Fruit fly (Drosophila melanogaster) whole organism, embryonic: ENCODE data around the gene Rbp1-like.

ENCODE experiments used
- Bdp1 ChIP-seq: fragments of 200-800 bp; sonication (Bioruptor generic); optimal IDR thresholded peaks from 3 replicates; lab custom pipeline; 2016; ENCODE audit warnings: missing biosample characterization, missing genetic modification characterization
- CG11456 ChIP-seq: fragments of 200-800 bp; sonication (Bioruptor generic); IDR thresholded peaks from 3 replicates; pipeline ENCODE4 v1.3.6; 2022; ENCODE audit warnings: missing biosample characterization, missing genetic modification characterization
- CG12769 ChIP-seq: fragments of 200-800 bp; sonication (Bioruptor generic); optimal IDR thresholded peaks from 2 replicates; lab custom pipeline; 2019; ENCODE audit warnings: missing biosample characterization, mild to moderate bottlenecking, missing genetic modification characterization, moderate library complexity
- CG14050 ChIP-seq: fragments of 200-800 bp; sonication (Bioruptor generic); IDR thresholded peaks from 3 replicates; pipeline ENCODE4 v1.3.6; 2022; ENCODE audit warnings: missing biosample characterization, missing genetic modification characterization
- CG14860 ChIP-seq: fragments of 200-800 bp; sonication (Bioruptor generic); IDR thresholded peaks from 3 replicates; pipeline ENCODE4 v1.3.6; 2022; ENCODE audit warnings: missing biosample characterization, missing genetic modification characterization; ENCODE audit not compliant: partially characterized antibody
- CG1603 ChIP-seq: fragments of 200-800 bp; sonication (Bioruptor generic); optimal IDR thresholded peaks from 2 replicates; lab custom pipeline; 2019; ENCODE audit warnings: missing biosample characterization, mild to moderate bottlenecking, missing genetic modification characterization, moderate library complexity
- CG3065 ChIP-seq: fragments of 200-800 bp; sonication (Bioruptor generic); optimal IDR thresholded peaks from 2 replicates; lab custom pipeline; 2016; ENCODE audit warnings: missing biosample characterization, missing genetic modification characterization
- CG31441 ChIP-seq: fragments of 200-800 bp; sonication (Bioruptor generic); IDR thresholded peaks from 2 replicates; pipeline ENCODE4 v1.3.6; 2022; ENCODE audit warnings: missing biosample characterization, missing genetic modification characterization
- CG3847 ChIP-seq: fragments of 200-800 bp; sonication (Bioruptor generic); IDR thresholded peaks from 2 replicates; pipeline ENCODE4 v1.3.6; 2022; ENCODE audit warnings: missing biosample characterization, missing genetic modification characterization
- CG4854 ChIP-seq: fragments of 200-800 bp; sonication (Bioruptor generic); optimal IDR thresholded peaks from 2 replicates; lab custom pipeline; 2016; ENCODE audit warnings: missing biosample characterization, missing genetic modification characterization, inconsistent platforms
- CG9215 ChIP-seq: fragments of 200-800 bp; sonication (Bioruptor generic); IDR thresholded peaks from 2 replicates; pipeline ENCODE4 v1.3.6; 2022; ENCODE audit warnings: missing biosample characterization, missing genetic modification characterization
- CG9437 ChIP-seq: fragments of 200-800 bp; sonication (Bioruptor generic); optimal IDR thresholded peaks from 2 replicates; lab custom pipeline; 2018; ENCODE audit warnings: missing biosample characterization, mild to moderate bottlenecking, missing genetic modification characterization
- Dad ChIP-seq: fragments of 200-800 bp; sonication (Bioruptor generic); optimal IDR thresholded peaks from 3 replicates; lab custom pipeline; 2016; ENCODE audit warnings: missing biosample characterization, missing genetic modification characterization
- Doc2 ChIP-seq: fragments of 200-800 bp; sonication (Bioruptor generic); IDR thresholded peaks from 2 replicates; pipeline ENCODE4 v1.3.6; 2022; ENCODE audit warnings: missing biosample characterization, missing genetic modification characterization
- Fer2 ChIP-seq: fragments of 200-800 bp; sonication (Bioruptor generic); optimal IDR thresholded peaks from 2 replicates; lab custom pipeline; 2018; ENCODE audit warnings: missing biosample characterization, mild to moderate bottlenecking, missing genetic modification characterization, moderate library complexity
- HLH54F ChIP-seq: fragments of 200-800 bp; sonication (Bioruptor generic); optimal IDR thresholded peaks from 3 replicates; lab custom pipeline; 2016; ENCODE audit warnings: missing biosample characterization, missing genetic modification characterization
- HLHmδ ChIP-seq: fragments of 200-800 bp; sonication (Bioruptor generic); optimal IDR thresholded peaks from 2 replicates; lab custom pipeline; 2018; ENCODE audit warnings: missing biosample characterization, mild to moderate bottlenecking, missing genetic modification characterization, moderate library complexity
- Hmx ChIP-seq: fragments of 200-800 bp; sonication (Bioruptor generic); optimal IDR thresholded peaks from 2 replicates; lab custom pipeline; 2016; ENCODE audit warnings: missing biosample characterization, missing genetic modification characterization
- Meics ChIP-seq: fragments of 200-800 bp; sonication (Bioruptor generic); optimal IDR thresholded peaks from 2 replicates; lab custom pipeline; 2017; ENCODE audit warnings: missing biosample characterization, mild to moderate bottlenecking, missing genetic modification characterization
- Optix ChIP-seq: fragments of 200-800 bp; sonication (Bioruptor generic); IDR thresholded peaks from 3 replicates; pipeline ENCODE4 v1.3.6; 2022; ENCODE audit warnings: missing biosample characterization, missing genetic modification characterization
- Side ChIP-seq: fragments of 200-800 bp; sonication (Bioruptor generic); optimal IDR thresholded peaks from 2 replicates; lab custom pipeline; 2016; ENCODE audit warnings: missing biosample characterization, missing genetic modification characterization
- Spps ChIP-seq: fragments of 200-800 bp; sonication (Bioruptor generic); optimal IDR thresholded peaks from 2 replicates; lab custom pipeline; 2018; ENCODE audit warnings: missing biosample characterization, mild to moderate bottlenecking, missing genetic modification characterization
- Sry-δ ChIP-seq: fragments of 200-800 bp; sonication (Bioruptor generic); optimal IDR thresholded peaks from 2 replicates; lab custom pipeline; 2016; ENCODE audit warnings: missing biosample characterization, missing genetic modification characterization
- Tbp ChIP-seq: fragments of >200 bp; optimal IDR thresholded peaks from 2 replicates; lab custom pipeline; 2018; ENCODE audit warnings: missing biosample characterization, missing genetic modification characterization
- amos ChIP-seq: fragments of 200-800 bp; sonication (Bioruptor generic); IDR thresholded peaks from 2 replicates; pipeline ENCODE4 v1.3.6; 2022; ENCODE audit warnings: missing biosample characterization, missing genetic modification characterization; ENCODE audit not compliant: partially characterized antibody
- ato ChIP-seq: fragments of 200-800 bp; sonication (Bioruptor generic); IDR thresholded peaks from 2 replicates; pipeline ENCODE4 v1.3.6; 2022; ENCODE audit warnings: missing biosample characterization, missing genetic modification characterization; ENCODE audit not compliant: partially characterized antibody
- az2 ChIP-seq: fragments of 200-800 bp; sonication (Bioruptor generic); optimal IDR thresholded peaks from 3 replicates; lab custom pipeline; 2016; ENCODE audit warnings: missing biosample characterization, missing genetic modification characterization
- chif ChIP-seq, 2 experiments: fragments of 200-800 bp; sonication (Bioruptor generic); optimal IDR thresholded peaks; 3 replicates each; lab custom pipeline; 2016; ENCODE audit warnings: missing biosample characterization in 2 of 2, missing genetic modification characterization in 2 of 2
- chn ChIP-seq: fragments of 200-800 bp; sonication (Bioruptor generic); optimal IDR thresholded peaks from 2 replicates; lab custom pipeline; 2016; ENCODE audit warnings: missing biosample characterization, missing genetic modification characterization
- crp ChIP-seq, 2 experiments: fragments of 200-800 bp; sonication (Bioruptor generic); optimal IDR thresholded peaks; 2 replicates in 1 of 2; 3 replicates in 1 of 2; lab custom pipeline; 2017; ENCODE audit warnings: missing biosample characterization in 2 of 2, missing genetic modification characterization in 2 of 2, mild to moderate bottlenecking in 1 of 2, moderate library complexity in 1 of 2
- danr ChIP-seq: fragments of 200-800 bp; sonication (Bioruptor generic); IDR thresholded peaks from 2 replicates; pipeline ENCODE4 v1.3.6; 2022; ENCODE audit warnings: missing biosample characterization, missing genetic modification characterization
- dati ChIP-seq: fragments of 200-800 bp; sonication (Bioruptor generic); IDR thresholded peaks from 2 replicates; pipeline ENCODE4 v1.3.6; 2022; ENCODE audit warnings: missing biosample characterization, missing genetic modification characterization
- dimm ChIP-seq: fragments of 200-800 bp; sonication (Bioruptor generic); IDR thresholded peaks from 2 replicates; pipeline ENCODE4 v1.3.6; 2022; ENCODE audit warnings: missing biosample characterization, missing genetic modification characterization
- disco-r ChIP-seq: fragments of 200-800 bp; sonication (Bioruptor generic); optimal IDR thresholded peaks from 2 replicates; lab custom pipeline; 2016; ENCODE audit warnings: missing biosample characterization, missing genetic modification characterization
- dpn ChIP-seq, 2 experiments: fragments of 200-800 bp; sonication (Bioruptor generic); optimal IDR thresholded peaks; 3 replicates each; lab custom pipeline; 2016; ENCODE audit warnings: missing biosample characterization in 2 of 2, missing genetic modification characterization in 2 of 2
- ewg ChIP-seq: fragments of 200-800 bp; sonication (Bioruptor generic); optimal IDR thresholded peaks from 3 replicates; lab custom pipeline; 2017; ENCODE audit warnings: mild to moderate bottlenecking, missing biosample characterization, missing genetic modification reagents, missing genetic modification characterization
- gcm2 ChIP-seq: fragments of 200-800 bp; sonication (Bioruptor generic); optimal IDR thresholded peaks from 2 replicates; lab custom pipeline; 2016; ENCODE audit warnings: missing biosample characterization, missing genetic modification characterization
- gsb-n ChIP-seq: fragments of 200-800 bp; sonication (Bioruptor generic); optimal IDR thresholded peaks from 3 replicates; lab custom pipeline; 2018; ENCODE audit warnings: missing biosample characterization, mild to moderate bottlenecking, missing genetic modification characterization
- her ChIP-seq: fragments of 200-800 bp; sonication (Bioruptor generic); optimal IDR thresholded peaks from 2 replicates; lab custom pipeline; 2016; ENCODE audit warnings: missing biosample characterization, missing genetic modification characterization
- hth ChIP-seq: fragments of >200 bp; optimal IDR thresholded peaks from 2 replicates; lab custom pipeline; 2017; ENCODE audit warnings: inconsistent platforms
- jumu ChIP-seq: fragments of 200-800 bp; sonication (Bioruptor generic); optimal IDR thresholded peaks from 3 replicates; lab custom pipeline; 2016; ENCODE audit warnings: missing biosample characterization, missing genetic modification characterization
- nerfin-2 ChIP-seq: fragments of 200-800 bp; sonication (Bioruptor generic); IDR thresholded peaks from 2 replicates; pipeline ENCODE4 v1.3.6; 2022; ENCODE audit warnings: missing biosample characterization, missing genetic modification characterization; ENCODE audit not compliant: partially characterized antibody
- nmo ChIP-seq: fragments of 200-800 bp; sonication (Bioruptor generic); optimal IDR thresholded peaks from 2 replicates; lab custom pipeline; 2018; ENCODE audit warnings: missing biosample characterization, mild to moderate bottlenecking, missing genetic modification characterization, moderate library complexity
- nom ChIP-seq: fragments of 200-800 bp; sonication (Bioruptor generic); optimal IDR thresholded peaks from 2 replicates; lab custom pipeline; 2017; ENCODE audit warnings: missing biosample characterization, missing genetic modification characterization, mild to moderate bottlenecking, moderate library complexity, missing genetic modification reagents
- onecut ChIP-seq: fragments of 200-800 bp; sonication (Bioruptor generic); IDR thresholded peaks from 2 replicates; pipeline ENCODE4 v1.3.6; 2022; ENCODE audit warnings: missing biosample characterization, missing genetic modification characterization
- slbo ChIP-seq: fragments of 200-800 bp; sonication (Bioruptor generic); IDR thresholded peaks from 2 replicates; pipeline ENCODE4 v1.3.6; 2022; ENCODE audit warnings: missing biosample characterization, missing genetic modification characterization
- slp2 ChIP-seq: fragments of 200-800 bp; sonication (Bioruptor generic); optimal IDR thresholded peaks from 2 replicates; lab custom pipeline; 2016; ENCODE audit warnings: missing biosample characterization, missing genetic modification characterization
- toy ChIP-seq: fragments of 200-800 bp; sonication (Bioruptor generic); IDR thresholded peaks from 2 replicates; pipeline ENCODE4 v1.3.6; 2022; ENCODE audit warnings: missing biosample characterization, missing genetic modification characterization
- tx ChIP-seq: fragments of 200-800 bp; sonication (Bioruptor generic); optimal IDR thresholded peaks from 2 replicates; lab custom pipeline; 2016; ENCODE audit warnings: missing biosample characterization, missing genetic modification characterization
- wdn ChIP-seq: fragments of 200-800 bp; sonication (Bioruptor generic); IDR thresholded peaks from 2 replicates; pipeline ENCODE4 v1.3.6; 2022; ENCODE audit warnings: missing biosample characterization, missing genetic modification characterization
- zen2 ChIP-seq: fragments of 200-800 bp; sonication (Bioruptor generic); IDR thresholded peaks from 3 replicates; pipeline ENCODE4 v1.3.6; 2022; ENCODE audit warnings: missing biosample characterization, missing genetic modification characterization; ENCODE audit not compliant: partially characterized antibody

Gene Rbp1-like

dm6 chrX:13412941-13413613 lies 28.4 kb upstream of the Rbp1-like start, which contains the start of the genes CG1998 and Set2 (continued):
- TF ChIP-seq crp (GFP tag; optimal IDR thresholded peaks at IDR 0.05; lab: Kevin White, UChicago) (peak in 1 of 2 experiments; percentile 29), Dad (peak; percentile 38), chn (GFP tag; lab: Kevin White, UChicago) (peak; percentile 40), jumu (GFP tag; lab: Kevin White, UChicago) (peak; percentile 7), hth (no peak), slbo (GFP tag; lab: Robert Waterston, UW) (peak; percentile 29; the same call in 1 of the 2 replicates), CG1603 (tag; lab: Kevin White, UChicago) (peak; percentile 85), gcm2 (GFP tag; lab: Kevin White, UChicago) (no peak), CG3065 (GFP tag; lab: Kevin White, UChicago) (no peak), danr (GFP tag; lab: Robert Waterston, UW) (no peak), dpn (GFP tag; optimal IDR thresholded peaks at IDR 0.05; lab: Kevin White, UChicago) (peak in 1 of 2 experiments; percentile 47), CG9437 (GFP tag; lab: Kevin White, UChicago) (peak; percentile 65), Meics (GFP tag; lab: Kevin White, UChicago) (no peak), dimm (GFP tag; lab: Robert Waterston, UW) (no peak), az2 (no peak), Bdp1 (GFP tag; lab: Kevin White, UChicago) (no peak), tx (GFP tag; lab: Kevin White, UChicago) (no peak), dati (no peak), Sry-δ (peak; percentile 72), Hmx (GFP tag; lab: Kevin White, UChicago) (no peak), ato (no peak), nerfin-2 (GFP tag; lab: Robert Waterston, UW) (no peak), CG4854 (GFP tag; lab: Kevin White, UChicago) (no peak), HLH54F (GFP tag; lab: Kevin White, UChicago) (peak; percentile 11), toy (no peak), slp2 (GFP tag; lab: Kevin White, UChicago) (peak; percentile 13), disco-r (no peak), her (GFP tag; lab: Kevin White, UChicago) (no peak), amos (GFP tag; lab: Robert Waterston, UW) (peak; percentile 47; the same call in 1 of the 2 replicates), nom (no peak), gsb-n (tag; lab: Kevin White, UChicago) (no peak), Spps (tag; lab: Kevin White, UChicago) (no peak), Fer2 (tag; lab: Kevin White, UChicago) (no peak), nmo (peak; percentile 64), CG12769 (no peak), Doc2 (no peak), onecut (peak; percentile 90), wdn (no peak), Tbp (GFP tag; lab: Kevin White, UChicago) (no peak), CG14860 (GFP tag; lab: Robert Waterston, UW) (no peak; the same call in 2 of the 3 replicates), HLHmδ (peak; percentile 26), Side (GFP tag; lab: Kevin White, UChicago) (no peak), CG14050 (GFP tag; lab: Robert Waterston, UW) (no peak), Optix (GFP tag; lab: Robert Waterston, UW) (no peak), zen2 (GFP tag; lab: Robert Waterston, UW) (no peak), CG9215 (GFP tag; lab: Robert Waterston, UW) (peak; percentile 85), CG11456 (0 out of 3 replicates have a peak, but pooled peaks have one; percentile 59), CG31441 (GFP tag; lab: Robert Waterston, UW) (no peak; the same call in none of the 2 replicates), ewg (GFP tag; lab: Kevin White, UChicago) (peak; percentile 51), chif (GFP tag; optimal IDR thresholded peaks at IDR 0.05; lab: Kevin White, UChicago) (no peak), CG3847 (GFP tag; lab: Robert Waterston, UW) (peak; percentile 88)
